Fruit fly (Drosophila melanogaster) whole organism, prepupa: ENCODE results near the gene CG15530.
A peak's percentile ranks its signal among the peaks of the same experiment; 100 is the strongest.

Source experiments
- Blimp-1 ChIP-seq: fragments of 200-800 bp; sonication (Bioruptor generic); optimal IDR thresholded peaks from 3 replicates; lab custom pipeline; 2017; ENCODE audit warnings: missing biosample characterization, missing genetic modification characterization, mild to moderate bottlenecking, moderate library complexity, missing genetic modification reagents
- CG10631 ChIP-seq: fragments of 200-800 bp; sonication (Bioruptor generic); optimal IDR thresholded peaks from 2 replicates; lab custom pipeline; 2016; ENCODE audit warnings: missing biosample characterization, missing genetic modification characterization
- CG10669 ChIP-seq: fragments of 200-800 bp; sonication (Bioruptor generic); optimal IDR thresholded peaks from 3 replicates; lab custom pipeline; 2018; ENCODE audit warnings: missing biosample characterization, mild to moderate bottlenecking, missing genetic modification characterization, moderate library complexity
- CG11294 ChIP-seq: fragments of 200-800 bp; sonication (Bioruptor generic); IDR thresholded peaks from 2 replicates; pipeline ENCODE4 v1.3.6; 2022; ENCODE audit warnings: missing biosample characterization, missing genetic modification characterization
- CG11902 ChIP-seq: fragments of 200-800 bp; sonication (Bioruptor generic); optimal IDR thresholded peaks from 3 replicates; lab custom pipeline; 2016; ENCODE audit warnings: missing biosample characterization, missing genetic modification characterization
- CG15336 ChIP-seq: fragments of 200-800 bp; sonication (Bioruptor generic); IDR thresholded peaks from 2 replicates; pipeline ENCODE4 v1.3.6; 2022; ENCODE audit warnings: missing biosample characterization, missing genetic modification characterization
- CG1621 ChIP-seq: fragments of 200-800 bp; sonication (Bioruptor generic); optimal IDR thresholded peaks from 3 replicates; lab custom pipeline; 2018; ENCODE audit warnings: missing biosample characterization, mild to moderate bottlenecking, missing genetic modification characterization
- CG16779 ChIP-seq: fragments of 200-800 bp; sonication (Bioruptor generic); optimal IDR thresholded peaks from 3 replicates; lab custom pipeline; 2017; ENCODE audit warnings: missing biosample characterization, mild to moderate bottlenecking, missing genetic modification characterization
- CG3032 ChIP-seq: fragments of 200-800 bp; optimal IDR thresholded peaks from 2 replicates; lab custom pipeline; 2019; ENCODE audit warnings: missing biosample characterization, mild to moderate bottlenecking, missing genetic modification characterization, moderate library complexity
- CG31627 ChIP-seq: fragments of 200-800 bp; sonication (Bioruptor generic); optimal IDR thresholded peaks from 3 replicates; lab custom pipeline; 2016; ENCODE audit warnings: missing biosample characterization, missing genetic modification characterization
- CG32006 ChIP-seq: fragments of 200-800 bp; sonication (Bioruptor generic); optimal IDR thresholded peaks from 3 replicates; lab custom pipeline; 2017; ENCODE audit warnings: missing biosample characterization, mild to moderate bottlenecking, missing genetic modification characterization
- CG34406 ChIP-seq: fragments of 200-800 bp; sonication (Bioruptor generic); optimal IDR thresholded peaks from 3 replicates; lab custom pipeline; 2016; ENCODE audit warnings: missing biosample characterization, missing genetic modification characterization
- CG4318 ChIP-seq: fragments of 200-800 bp; sonication (Bioruptor generic); optimal IDR thresholded peaks from 3 replicates; lab custom pipeline; 2017; ENCODE audit warnings: missing biosample characterization, mild to moderate bottlenecking, missing genetic modification characterization
- CG6276 ChIP-seq: fragments of 200-800 bp; sonication (Bioruptor generic); optimal IDR thresholded peaks from 2 replicates; lab custom pipeline; 2017; ENCODE audit warnings: missing biosample characterization, mild to moderate bottlenecking, missing genetic modification characterization
- CG6854 ChIP-seq: fragments of 200-800 bp; sonication (Bioruptor generic); optimal IDR thresholded peaks from 2 replicates; lab custom pipeline; 2017; ENCODE audit warnings: missing biosample characterization, mild to moderate bottlenecking, missing genetic modification characterization
- CG7368 ChIP-seq: fragments of 200-800 bp; sonication (Bioruptor generic); optimal IDR thresholded peaks from 3 replicates; lab custom pipeline; 2016; ENCODE audit warnings: missing biosample characterization, missing genetic modification characterization
- CG8319 ChIP-seq: fragments of 200-800 bp; sonication (Bioruptor generic); optimal IDR thresholded peaks from 3 replicates; lab custom pipeline; 2016; ENCODE audit warnings: missing biosample characterization, missing genetic modification characterization
- CG8632 ChIP-seq: fragments of 200-800 bp; sonication (Bioruptor generic); optimal IDR thresholded peaks from 3 replicates; lab custom pipeline; 2016; ENCODE audit warnings: missing biosample characterization, missing genetic modification characterization
- CG9139 ChIP-seq: fragments of 200-800 bp; sonication (Bioruptor generic); optimal IDR thresholded peaks from 3 replicates; lab custom pipeline; 2017; ENCODE audit warnings: missing biosample characterization, mild to moderate bottlenecking, missing genetic modification characterization
- Eip75B ChIP-seq: fragments of 200-800 bp; sonication (Bioruptor generic); optimal IDR thresholded peaks from 3 replicates; lab custom pipeline; 2016; ENCODE audit warnings: missing biosample characterization, missing genetic modification characterization
- Eip93F ChIP-seq: fragments of 200-800 bp; sonication (Bioruptor generic); optimal IDR thresholded peaks from 2 replicates; lab custom pipeline; 2016; ENCODE audit warnings: missing biosample characterization, mild to moderate bottlenecking, missing genetic modification characterization
- Ets21C ChIP-seq: fragments of 200-800 bp; sonication (Bioruptor generic); optimal IDR thresholded peaks from 3 replicates; lab custom pipeline; 2016; ENCODE audit warnings: missing biosample characterization, missing genetic modification characterization
- Ets96B ChIP-seq: fragments of 200-800 bp; optimal IDR thresholded peaks from 2 replicates; lab custom pipeline; 2019; ENCODE audit warnings: missing biosample characterization, mild to moderate bottlenecking, missing genetic modification characterization, moderate library complexity
- Gug ChIP-seq: fragments of 200-800 bp; sonication (Bioruptor generic); IDR thresholded peaks from 2 replicates; pipeline ENCODE4 v1.3.6; 2022; ENCODE audit warnings: missing biosample characterization, missing genetic modification characterization
- Hr39 ChIP-seq: fragments of 200-800 bp; sonication (Bioruptor generic); optimal IDR thresholded peaks from 2 replicates; lab custom pipeline; 2016; ENCODE audit warnings: missing biosample characterization, missing genetic modification characterization
- Hr4 ChIP-seq: fragments of 200-800 bp; sonication (Bioruptor generic); optimal IDR thresholded peaks from 3 replicates; lab custom pipeline; 2016; ENCODE audit warnings: missing biosample characterization, missing genetic modification characterization
- Lpt ChIP-seq: fragments of 200-800 bp; sonication (Bioruptor generic); optimal IDR thresholded peaks from 3 replicates; lab custom pipeline; 2016; ENCODE audit warnings: missing biosample characterization, missing genetic modification characterization
- OdsH ChIP-seq: fragments of 200-800 bp; sonication (Bioruptor generic); optimal IDR thresholded peaks from 3 replicates; lab custom pipeline; 2016; ENCODE audit warnings: missing biosample characterization, missing genetic modification characterization
- Smox ChIP-seq: fragments of 200-800 bp; sonication (Bioruptor generic); optimal IDR thresholded peaks from 3 replicates; lab custom pipeline; 2016; ENCODE audit warnings: missing biosample characterization, missing genetic modification characterization
- Sox14 ChIP-seq: fragments of 200-800 bp; sonication (Bioruptor generic); optimal IDR thresholded peaks from 3 replicates; lab custom pipeline; 2016; ENCODE audit warnings: missing biosample characterization, missing genetic modification characterization
- Sox15 ChIP-seq: fragments of 200-800 bp; sonication (Bioruptor generic); optimal IDR thresholded peaks from 3 replicates; lab custom pipeline; 2016; ENCODE audit warnings: missing biosample characterization, missing genetic modification characterization
- cyc ChIP-seq: fragments of 200-800 bp; sonication (Bioruptor generic); optimal IDR thresholded peaks from 3 replicates; lab custom pipeline; 2016; ENCODE audit warnings: missing biosample characterization, missing genetic modification characterization
- dac ChIP-seq: fragments of 200-800 bp; sonication (Bioruptor generic); optimal IDR thresholded peaks from 2 replicates; lab custom pipeline; 2017; ENCODE audit warnings: missing biosample characterization, mild to moderate bottlenecking, missing genetic modification characterization
- dsx ChIP-seq: fragments of 200-800 bp; optimal IDR thresholded peaks from 3 replicates; lab custom pipeline; 2019; ENCODE audit warnings: missing biosample characterization, mild to moderate bottlenecking, missing genetic modification characterization, moderate library complexity; ENCODE audit not compliant: poor library complexity, severe bottlenecking
- eg ChIP-seq: fragments of 200-800 bp; sonication (Bioruptor generic); IDR thresholded peaks from 3 replicates; pipeline ENCODE4 v1.3.6; 2022; ENCODE audit warnings: missing biosample characterization, missing genetic modification characterization
- esn ChIP-seq: fragments of 200-800 bp; sonication (Bioruptor generic); optimal IDR thresholded peaks from 2 replicates; lab custom pipeline; 2016; ENCODE audit warnings: missing biosample characterization, mild to moderate bottlenecking, missing genetic modification characterization, moderate library complexity
- fd59A ChIP-seq: fragments of 200-800 bp; sonication (Bioruptor generic); optimal IDR thresholded peaks from 2 replicates; lab custom pipeline; 2017; ENCODE audit warnings: missing biosample characterization, mild to moderate bottlenecking, missing genetic modification characterization, missing genetic modification reagents
- fkh ChIP-seq: fragments of 200-800 bp; sonication (Bioruptor generic); optimal IDR thresholded peaks from 3 replicates; lab custom pipeline; 2017; ENCODE audit warnings: missing biosample characterization, mild to moderate bottlenecking, missing genetic modification characterization, moderate library complexity
- lz ChIP-seq: fragments of 200-800 bp; sonication (Bioruptor generic); optimal IDR thresholded peaks from 3 replicates; lab custom pipeline; 2016; ENCODE audit warnings: missing biosample characterization, missing genetic modification characterization
- pdm3 ChIP-seq: fragments of 200-800 bp; sonication (Bioruptor generic); optimal IDR thresholded peaks from 3 replicates; lab custom pipeline; 2016; ENCODE audit warnings: missing biosample characterization, missing genetic modification characterization
- salr ChIP-seq, 2 experiments: fragments of 200-800 bp; sonication (Bioruptor generic); optimal IDR thresholded peaks; 3 replicates each; lab custom pipeline; 2016 to 2018; ENCODE audit warnings: missing biosample characterization in 2 of 2, missing genetic modification characterization in 2 of 2, mild to moderate bottlenecking in 1 of 2

The CG15530 gene

DNA sequence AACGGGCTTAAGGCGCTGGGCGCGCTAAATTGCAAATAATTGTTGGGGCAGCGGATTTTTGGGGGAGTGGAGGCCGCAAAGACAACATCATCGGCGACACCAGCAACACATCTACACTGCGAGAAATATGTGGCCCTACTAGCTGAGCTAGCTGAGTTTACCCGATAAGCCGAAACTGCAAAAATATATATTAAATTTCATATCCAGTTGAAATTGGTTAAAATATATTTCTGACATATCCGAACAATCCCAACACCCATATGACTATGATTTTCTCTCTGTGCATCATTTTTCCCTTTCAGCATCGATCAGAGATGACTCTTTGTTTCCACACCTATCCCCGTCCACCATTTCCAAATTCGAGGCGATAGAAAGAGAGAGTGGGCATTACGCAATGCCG, 12.2 kb downstream of the CG15530 start (continued):
- TF ChIP-seq CG11902 (GFP tag; lab: Kevin White, UChicago) (peak; percentile 63), Blimp-1 (peak; percentile 21), CG1621 (tag; lab: Kevin White, UChicago) (peak; percentile 53), Eip75B (GFP tag; lab: Kevin White, UChicago) (peak; percentile 74), CG15336 (GFP tag; lab: Robert Waterston, UW) (peak; percentile 35; the same call in 1 of the 2 replicates), fd59A (GFP tag; lab: Kevin White, UChicago) (peak; percentile 39), CG34406 (GFP tag; lab: Kevin White, UChicago) (peak; percentile 75), eg (GFP tag; lab: Robert Waterston, UW) (peak; percentile 73; the same call in 2 of the 3 replicates), CG8319 (peak; percentile 53), OdsH (GFP tag; lab: Kevin White, UChicago) (peak; percentile 76), CG16779 (tag; lab: Kevin White, UChicago) (no peak), Sox15 (GFP tag; lab: Kevin White, UChicago) (peak; percentile 70), CG10631 (GFP tag; lab: Kevin White, UChicago) (peak; percentile 55), CG11294 (0 out of 2 replicates have a peak, but pooled peaks have one; percentile 37), CG9139 (GFP tag; lab: Kevin White, UChicago) (peak; percentile 31), Eip93F (peak; percentile 19), Sox14 (GFP tag; lab: Kevin White, UChicago) (peak; percentile 52), lz (GFP tag; lab: Kevin White, UChicago) (peak; percentile 70), Smox (GFP tag; lab: Kevin White, UChicago) (peak; percentile 73), CG32006 (GFP tag; lab: Kevin White, UChicago) (peak; percentile 45), CG6854 (GFP tag; lab: Kevin White, UChicago) (peak; percentile 16), Ets21C (peak; percentile 57), esn (GFP tag; lab: Kevin White, UChicago) (peak; percentile 80), salr (GFP tag; optimal IDR thresholded peaks at IDR 0.05; lab: Kevin White, UChicago) (peak in 1 of 2 experiments; percentile 33), dsx (GFP tag; lab: Kevin White, UChicago) (peak; percentile 45), Gug (GFP tag; lab: Robert Waterston, UW) (0 out of 2 replicates have a peak, but pooled peaks have one; percentile 29), Hr39 (GFP tag; lab: Kevin White, UChicago) (peak; percentile 74), pdm3 (peak; percentile 71), CG3032 (tag; lab: Kevin White, UChicago) (peak; percentile 63), CG31627 (GFP tag; lab: Kevin White, UChicago) (peak; percentile 76), Ets96B (peak; percentile 60), CG6276 (GFP tag; lab: Kevin White, UChicago) (no peak), CG4318 (GFP tag; lab: Kevin White, UChicago) (peak; percentile 4), CG8632 (peak; percentile 70), dac (GFP tag; lab: Kevin White, UChicago) (no peak), Lpt (GFP tag; lab: Kevin White, UChicago) (no peak), CG10669 (GFP tag; lab: Kevin White, UChicago) (peak; percentile 61), cyc (GFP tag; lab: Kevin White, UChicago) (peak; percentile 67), CG7368 (GFP tag; lab: Kevin White, UChicago) (peak; percentile 60)
- TF ChIP-seq, all 60 proteins: peak for 54

dm6 chr3R:30191047-30191446, 13.4 kb downstream of the CG15530 start, which contains the start of gene CG9747:
CG9747 (minus strand) TSS chr3R:30191252.
- TF ChIP-seq CG11902 (GFP tag; lab: Kevin White, UChicago) (no peak), Sox15 (GFP tag; lab: Kevin White, UChicago) (no peak), CG6854 (GFP tag; lab: Kevin White, UChicago) (peak; percentile 35), Hr4 (no peak), fkh (GFP tag; lab: Kevin White, UChicago) (peak; percentile 18)
